Worm (Caenorhabditis elegans) whole organism, mixed stage, embryonic: ENCODE results near the gene slc-25A29.

Experiments used
- ceh-39 ChIP-seq: fragments of 150-350 bp; optimal IDR thresholded peaks from 2 replicates; lab custom pipeline; 2014; ENCODE audit warnings: missing biosample characterization, missing genetic modification characterization
- mab-5 ChIP-seq: fragments of 150-350 bp; optimal IDR thresholded peaks from 2 replicates; lab custom pipeline; 2014; ENCODE audit warnings: missing biosample characterization, missing genetic modification characterization

DNA sequence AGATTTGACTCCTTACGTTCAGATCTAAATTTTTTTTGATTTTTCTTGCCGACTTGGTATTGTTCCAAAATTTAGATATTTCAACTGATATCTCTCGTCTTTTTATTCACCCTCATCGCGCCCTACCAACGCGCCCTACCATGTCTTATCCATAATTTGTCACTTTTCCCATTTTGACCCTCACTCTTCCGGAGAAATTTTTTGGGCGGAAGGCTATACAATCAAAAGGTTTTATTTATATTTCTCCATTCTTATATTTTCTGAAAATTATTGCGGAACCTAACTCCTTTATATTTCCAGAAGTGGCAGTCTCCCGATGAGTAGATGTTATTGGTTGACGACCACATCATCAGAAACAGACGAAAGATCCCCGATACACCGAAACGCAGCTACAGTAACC is 37.1 kb downstream of the slc-25A29 start, which contains the start of gene hot-1:
- TF ChIP-seq ceh-39 (no peak), mab-5 (tag; lab: Kevin White, UChicago) (no peak)
